Fruit fly (Drosophila melanogaster) whole organism, wandering third instar larva: ENCODE data around the gene fh.
A peak's percentile ranks its signal among the peaks of the same experiment; 100 is the strongest.

Experiments used
- Hr78 ChIP-seq: fragments of >200 bp; optimal IDR thresholded peaks from 2 replicates; lab custom pipeline; 2017; ENCODE audit warnings: missing biosample characterization, missing genetic modification characterization
- Myc ChIP-seq: fragments of >200 bp; optimal IDR thresholded peaks from 2 replicates; lab custom pipeline; 2017
- br ChIP-seq: fragments of 200-800 bp; sonication (Bioruptor generic); optimal IDR thresholded peaks from 2 replicates; lab custom pipeline; 2016; ENCODE audit warnings: missing biosample characterization, missing genetic modification characterization
- brk ChIP-seq: fragments of 200-800 bp; sonication (Bioruptor generic); optimal IDR thresholded peaks from 2 replicates; lab custom pipeline; 2016; ENCODE audit warnings: missing biosample characterization, mild to moderate bottlenecking, missing genetic modification characterization
- dsf ChIP-seq: sonication (Bioruptor generic); optimal IDR thresholded peaks from 2 replicates; lab custom pipeline; 2016; ENCODE audit warnings: missing biosample characterization, missing genetic modification characterization, borderline replicate concordance
- ey ChIP-seq: fragments of 200-800 bp; sonication (Bioruptor generic); optimal IDR thresholded peaks from 2 replicates; lab custom pipeline; 2016; ENCODE audit warnings: missing biosample characterization, missing genetic modification characterization
- tai ChIP-seq: sonication (Bioruptor generic); optimal IDR thresholded peaks from 2 replicates; lab custom pipeline; 2016; ENCODE audit warnings: missing biosample characterization, missing genetic modification characterization
- usp ChIP-seq: fragments of >200 bp; optimal IDR thresholded peaks from 2 replicates; lab custom pipeline; 2017; ENCODE audit warnings: missing biosample characterization, missing genetic modification characterization

dm6 chrX:9152127-9152598 is 3.3 kb upstream of the fh start:
- TF ChIP-seq br (GFP tag; lab: Kevin White, UChicago) (no peak), Myc (lab: Kevin White, UChicago) (no peak), Hr78 (GFP tag; lab: Kevin White, UChicago) (no peak), brk (GFP tag; lab: Kevin White, UChicago) (no peak), dsf (no peak), ey (GFP tag; lab: Kevin White, UChicago) (peak; percentile 9), usp (GFP tag; lab: Kevin White, UChicago) (no peak), tai (GFP tag; lab: Kevin White, UChicago) (no peak)
